Fruit fly (Drosophila melanogaster) S2 (cell line): ENCODE measurements around the gene CG31464.

Experiments
- CG8478 ChIP-seq: fragments of >200 bp; optimal IDR thresholded peaks from 2 replicates; lab custom pipeline; 2018
- CTCF ChIP-seq, 2 experiments: fragments of >200 bp; optimal IDR thresholded peaks; 2 replicates each; lab custom pipeline; 2018

DNA sequence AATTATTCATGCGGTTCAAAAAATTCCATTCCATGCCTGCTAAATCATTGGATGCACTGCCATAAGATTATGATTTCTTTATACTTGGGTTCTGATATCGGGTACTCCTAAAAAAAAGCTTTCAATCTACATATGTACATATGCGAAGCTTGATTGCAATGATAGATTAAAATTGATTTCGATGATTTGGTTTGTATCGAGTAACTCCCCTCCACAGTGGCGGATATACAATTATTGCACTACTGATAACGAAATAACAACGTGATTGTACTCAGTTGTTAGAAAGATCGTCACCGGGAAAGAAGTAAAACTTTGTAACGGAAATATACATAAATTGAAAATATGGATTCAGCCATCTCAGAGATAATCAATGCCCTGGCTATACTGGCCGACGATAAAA is 3.3 kb upstream of the CG31464 start, which contains the start of gene Nazo:
- TF ChIP-seq CG8478 (no peak), CTCF (optimal IDR thresholded peaks at IDR 0.05; lab: Kevin White, UChicago) (no peak)
